Fruit fly (Drosophila melanogaster): ENCODE results near the gene CG10979.

DNA sequence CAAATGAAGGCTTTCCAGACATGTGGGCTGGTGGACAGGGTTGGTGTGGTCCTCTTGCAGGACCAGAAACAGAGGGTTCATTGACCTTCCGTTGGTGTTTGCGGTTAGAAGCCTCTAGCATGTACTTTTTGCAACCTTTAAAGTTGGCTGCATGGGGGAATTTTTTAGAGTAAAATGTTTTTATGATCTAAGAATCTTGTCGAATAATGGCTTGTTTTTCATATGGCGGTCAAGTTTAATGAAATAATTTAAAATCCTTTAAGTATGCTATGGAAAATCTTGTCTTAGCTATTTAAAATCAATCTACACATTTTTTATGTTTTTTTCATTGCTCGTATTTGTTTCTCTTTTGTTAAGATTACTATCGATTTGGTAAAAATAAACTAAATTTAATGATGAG is 35.3 kb downstream of the CG10979 start, which contains the start of gene glob3:
- no peak for TF ChIP-seq CG8478 (optimal IDR thresholded peaks at IDR 0.05)
- TF ChIP-seq EcR (GFP tag; optimal IDR thresholded peaks at IDR 0.05), result no peak
- TF ChIP-seq Dll (optimal IDR thresholded peaks at IDR 0.05), result no peak
- TF ChIP-seq psq (optimal IDR thresholded peaks at IDR 0.05), result no peak
- no peak for TF ChIP-seq pan (optimal IDR thresholded peaks at IDR 0.05)
- no peak for TF ChIP-seq usp (GFP tag; optimal IDR thresholded peaks at IDR 0.05)
